Fruit fly (Drosophila melanogaster): ENCODE results near the gene RpS10a.

- TF ChIP-seq pita (GFP tag; optimal IDR thresholded peaks at IDR 0.05) (no peak), sd (tag; optimal IDR thresholded peaks at IDR 0.05) (no peak), zf30C (GFP tag; optimal IDR thresholded peaks at IDR 0.05) (no peak), bcd (GFP tag; optimal IDR thresholded peaks at IDR 0.05) (no peak), Dp (GFP tag; optimal IDR thresholded peaks at IDR 0.05) (no peak), Deaf1 (tag; optimal IDR thresholded peaks at IDR 0.05) (peak; percentile 84), ci (GFP tag; IDR thresholded peaks at IDR 0.05) (no peak)
These were observed 9.5 kb downstream of the RpS10a start, which contains the start of gene unc80 for dm6 chr3R:27661971-27662489.
